Fruit fly (Drosophila melanogaster) whole organism: Measurements from ENCODE around the gene CG31681.

Source experiments
- psq ChIP-seq: fragments of >200 bp; optimal IDR thresholded peaks from 2 replicates; lab custom pipeline; 2017
- usp ChIP-seq: fragments of >200 bp; optimal IDR thresholded peaks from 2 replicates; lab custom pipeline; 2017; ENCODE audit warnings: missing biosample characterization, missing genetic modification characterization, mixed read lengths

DNA sequence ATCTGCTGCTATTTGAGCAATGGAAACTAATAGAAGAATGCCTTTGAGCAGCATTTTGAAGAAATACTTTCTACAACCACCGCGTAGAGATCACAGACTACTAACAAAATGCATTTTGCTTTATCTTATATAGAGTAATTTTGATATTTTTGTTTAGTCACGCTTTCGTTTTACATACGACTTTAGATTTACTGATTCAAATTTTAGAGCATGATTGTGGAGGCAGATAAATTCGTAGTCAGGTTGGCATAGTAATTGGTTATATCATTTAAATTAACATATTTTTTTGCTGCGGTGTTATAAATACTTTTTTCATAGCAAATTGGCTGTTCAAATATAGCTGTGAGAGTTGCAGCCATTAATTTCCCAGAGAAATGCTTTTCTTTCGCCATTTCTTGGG is 17.6 kb downstream of the CG31681 start, which contains the start of gene CG17242:
- TF ChIP-seq psq (lab: Kevin White, UChicago) (no peak), usp (GFP tag; lab: Kevin White, UChicago) (no peak)
